Fruit fly (Drosophila melanogaster) whole organism, adult: ENCODE data around the gene CG7497.
A peak's percentile ranks its signal among the peaks of the same experiment; 100 is the strongest.

Source experiments
- CG11617 ChIP-seq: fragments of 200-800 bp; sonication (Bioruptor generic); optimal IDR thresholded peaks from 2 replicates; lab custom pipeline; 2017; ENCODE audit warnings: mild to moderate bottlenecking, missing biosample characterization, missing genetic modification reagents, missing genetic modification characterization
- CG12768 ChIP-seq: fragments of 200-800 bp; sonication (Bioruptor generic); optimal IDR thresholded peaks from 2 replicates; lab custom pipeline; 2017; ENCODE audit warnings: missing biosample characterization, missing genetic modification characterization, mild to moderate bottlenecking, moderate library complexity, missing genetic modification reagents
- CG14711 ChIP-seq: fragments of 200-800 bp; sonication (Bioruptor generic); optimal IDR thresholded peaks from 2 replicates; lab custom pipeline; 2018; ENCODE audit warnings: missing biosample characterization, mild to moderate bottlenecking, missing genetic modification characterization, moderate library complexity
- CG1620 ChIP-seq: fragments of 200-800 bp; sonication (Bioruptor generic); optimal IDR thresholded peaks from 2 replicates; lab custom pipeline; 2016; ENCODE audit warnings: missing biosample characterization, missing genetic modification characterization
- CG33017 ChIP-seq: fragments of 200-800 bp; sonication (Bioruptor generic); optimal IDR thresholded peaks from 2 replicates; lab custom pipeline; 2018; ENCODE audit warnings: missing biosample characterization, mild to moderate bottlenecking, missing genetic modification characterization, moderate library complexity
- CG5204 ChIP-seq: fragments of 200-800 bp; sonication (Bioruptor generic); optimal IDR thresholded peaks from 2 replicates; lab custom pipeline; 2016; ENCODE audit warnings: missing biosample characterization, missing genetic modification characterization
- CG7045 ChIP-seq: fragments of 200-800 bp; sonication (Bioruptor generic); optimal IDR thresholded peaks from 2 replicates; lab custom pipeline; 2017; ENCODE audit warnings: missing biosample characterization, mild to moderate bottlenecking, missing genetic modification characterization
- CG7101 ChIP-seq: fragments of 200-800 bp; sonication (Bioruptor generic); optimal IDR thresholded peaks from 2 replicates; lab custom pipeline; 2018; ENCODE audit warnings: missing biosample characterization, mild to moderate bottlenecking, missing genetic modification characterization, moderate library complexity
- Clk ChIP-seq: fragments of 200-800 bp; sonication (Bioruptor generic); optimal IDR thresholded peaks from 2 replicates; lab custom pipeline; 2017; ENCODE audit warnings: missing biosample characterization, missing genetic modification characterization
- Crg-1 ChIP-seq: fragments of 200-800 bp; sonication (Bioruptor generic); optimal IDR thresholded peaks from 2 replicates; lab custom pipeline; 2016; ENCODE audit warnings: missing biosample characterization, missing genetic modification characterization
- Hr96 ChIP-seq: fragments of 200-800 bp; sonication (Bioruptor generic); optimal IDR thresholded peaks from 2 replicates; lab custom pipeline; 2016; ENCODE audit warnings: missing biosample characterization, missing genetic modification characterization
- Mnt ChIP-seq: fragments of 200-800 bp; sonication (Bioruptor generic); optimal IDR thresholded peaks from 2 replicates; lab custom pipeline; 2016; ENCODE audit warnings: missing biosample characterization, mild to moderate bottlenecking, missing genetic modification characterization
- bab1 ChIP-seq: fragments of 200-800 bp; sonication (Bioruptor generic); optimal IDR thresholded peaks from 3 replicates; lab custom pipeline; 2019; ENCODE audit warnings: missing biosample characterization, mild to moderate bottlenecking, missing genetic modification characterization, moderate library complexity
- cic ChIP-seq: fragments of 200-800 bp; sonication (Bioruptor generic); optimal IDR thresholded peaks from 2 replicates; lab custom pipeline; 2017; ENCODE audit warnings: missing biosample characterization, mild to moderate bottlenecking, missing genetic modification characterization, moderate library complexity
- cnc ChIP-seq, 2 experiments: fragments of >200 bp; optimal IDR thresholded peaks; 2 replicates each; lab custom pipeline; 2017
- kay ChIP-seq: fragments of 200-800 bp; sonication (Bioruptor generic); peaks from one replicate; lab custom pipeline; 2016; ENCODE audit warnings: missing biosample characterization, missing genetic modification characterization, borderline replicate concordance
- ovo ChIP-seq: fragments of 200-800 bp; sonication (Bioruptor generic); optimal IDR thresholded peaks from 2 replicates; lab custom pipeline; 2016; ENCODE audit warnings: missing biosample characterization, missing genetic modification characterization
- pad ChIP-seq: fragments of 200-800 bp; sonication (Bioruptor generic); optimal IDR thresholded peaks from 3 replicates; lab custom pipeline; 2017; ENCODE audit warnings: missing biosample characterization, missing genetic modification characterization, mild to moderate bottlenecking, moderate library complexity, missing genetic modification reagents
- tj ChIP-seq: fragments of 200-800 bp; sonication (Bioruptor generic); optimal IDR thresholded peaks from 3 replicates; lab custom pipeline; 2017; ENCODE audit warnings: missing biosample characterization, mild to moderate bottlenecking, missing genetic modification characterization, moderate library complexity
- toe ChIP-seq: fragments of 200-800 bp; sonication (Bioruptor generic); optimal IDR thresholded peaks from 2 replicates; lab custom pipeline; 2016; ENCODE audit warnings: missing biosample characterization, missing genetic modification characterization

CG7497 gene

DNA sequence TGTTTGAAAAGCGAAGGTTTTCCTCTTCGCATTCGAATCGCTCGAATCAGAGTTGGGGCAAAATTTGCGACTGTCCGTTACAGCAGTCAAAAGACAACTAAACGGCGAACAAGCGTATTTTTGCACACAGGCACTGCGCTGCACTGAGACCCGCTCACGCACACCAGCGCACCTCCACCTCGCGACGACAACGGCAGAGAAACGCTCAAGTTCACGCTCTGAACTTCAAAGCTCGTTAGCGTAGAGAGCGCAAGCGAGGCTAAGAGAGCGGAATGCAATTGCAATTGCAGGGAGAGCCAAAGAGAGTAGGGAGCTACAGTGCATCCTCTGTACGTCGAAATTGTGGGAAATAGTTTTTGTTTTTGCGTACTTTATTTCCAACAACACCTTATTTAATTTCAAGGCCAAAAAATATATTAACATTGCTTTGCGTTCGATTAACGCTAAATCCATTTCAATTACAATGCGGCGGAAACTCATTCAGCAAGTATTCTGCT, 14.0 kb upstream of the CG7497 start, which contains the start of gene Eip74EF:
TSS of gene Eip74EF (minus strand) at position 117 of the 497 bp plus-strand sequence.
- TF ChIP-seq Mnt (GFP tag; lab: Kevin White, UChicago) (peak; percentile 68), kay (GFP tag; lab: Kevin White, UChicago) (no peak), bab1 (peak; percentile 75), CG7045 (GFP tag; lab: Kevin White, UChicago) (peak; percentile 63), CG7101 (tag; lab: Kevin White, UChicago) (peak; percentile 58), CG1620 (no peak), Clk (no peak), ovo (GFP tag; lab: Kevin White, UChicago) (peak; percentile 69), toe (peak; percentile 42), tj (GFP tag; lab: Kevin White, UChicago) (peak; percentile 81), CG33017 (tag; lab: Kevin White, UChicago) (peak; percentile 78), CG14711 (peak; percentile 46), cic (GFP tag; lab: Kevin White, UChicago) (peak; percentile 65), CG11617 (GFP tag; lab: Kevin White, UChicago) (peak; percentile 61), Crg-1 (GFP tag; lab: Kevin White, UChicago) (peak; percentile 21), cnc (optimal IDR thresholded peaks at IDR 0.05; lab: Kevin White, UChicago) (no peak), CG12768 (GFP tag; lab: Kevin White, UChicago) (peak; percentile 80), pad (GFP tag; lab: Kevin White, UChicago) (peak; percentile 40), Hr96 (GFP tag; lab: Kevin White, UChicago) (peak; percentile 58), CG5204 (GFP tag; lab: Kevin White, UChicago) (no peak)

- peak; percentile 67 for TF ChIP-seq cic (GFP tag; lab: Kevin White, UChicago)
- peak; percentile 52 for TF ChIP-seq CG1620
- peak; percentile 75 for TF ChIP-seq pad (GFP tag; lab: Kevin White, UChicago)
- TF ChIP-seq CG14711: peak; percentile 73
- TF ChIP-seq CG33017 (tag; lab: Kevin White, UChicago): peak; percentile 65
- no peak for TF ChIP-seq toe
- peak; percentile 99 for TF ChIP-seq kay (GFP tag; lab: Kevin White, UChicago)
- TF ChIP-seq bab1: peak; percentile 81
- peak; percentile 51 for TF ChIP-seq ovo (GFP tag; lab: Kevin White, UChicago)
- peak; percentile 61 for TF ChIP-seq Crg-1 (GFP tag; lab: Kevin White, UChicago)
- TF ChIP-seq Hr96 (GFP tag; lab: Kevin White, UChicago): peak; percentile 70
- TF ChIP-seq Clk: peak; percentile 64
- TF ChIP-seq CG11617 (GFP tag; lab: Kevin White, UChicago): peak; percentile 80
- peak; percentile 79 for TF ChIP-seq CG12768 (GFP tag; lab: Kevin White, UChicago)
- peak; percentile 63 for TF ChIP-seq Mnt (GFP tag; lab: Kevin White, UChicago)
- peak; percentile 47 for TF ChIP-seq tj (GFP tag; lab: Kevin White, UChicago)
- TF ChIP-seq cnc (optimal IDR thresholded peaks at IDR 0.05; lab: Kevin White, UChicago): no peak
- TF ChIP-seq CG7101 (tag; lab: Kevin White, UChicago): peak; percentile 74
- no peak for TF ChIP-seq CG5204 (GFP tag; lab: Kevin White, UChicago)
- peak; percentile 49 for TF ChIP-seq CG7045 (GFP tag; lab: Kevin White, UChicago)
These were observed 11.8 kb upstream of the CG7497 start, which contains the start of the genes Vps60 and anchor for dm6 chr3L:17621451-17621946. Gene Vps60 (minus strand): TSS chr3L:17621625. Gene anchor (plus strand): TSS chr3L:17621824.

DNA sequence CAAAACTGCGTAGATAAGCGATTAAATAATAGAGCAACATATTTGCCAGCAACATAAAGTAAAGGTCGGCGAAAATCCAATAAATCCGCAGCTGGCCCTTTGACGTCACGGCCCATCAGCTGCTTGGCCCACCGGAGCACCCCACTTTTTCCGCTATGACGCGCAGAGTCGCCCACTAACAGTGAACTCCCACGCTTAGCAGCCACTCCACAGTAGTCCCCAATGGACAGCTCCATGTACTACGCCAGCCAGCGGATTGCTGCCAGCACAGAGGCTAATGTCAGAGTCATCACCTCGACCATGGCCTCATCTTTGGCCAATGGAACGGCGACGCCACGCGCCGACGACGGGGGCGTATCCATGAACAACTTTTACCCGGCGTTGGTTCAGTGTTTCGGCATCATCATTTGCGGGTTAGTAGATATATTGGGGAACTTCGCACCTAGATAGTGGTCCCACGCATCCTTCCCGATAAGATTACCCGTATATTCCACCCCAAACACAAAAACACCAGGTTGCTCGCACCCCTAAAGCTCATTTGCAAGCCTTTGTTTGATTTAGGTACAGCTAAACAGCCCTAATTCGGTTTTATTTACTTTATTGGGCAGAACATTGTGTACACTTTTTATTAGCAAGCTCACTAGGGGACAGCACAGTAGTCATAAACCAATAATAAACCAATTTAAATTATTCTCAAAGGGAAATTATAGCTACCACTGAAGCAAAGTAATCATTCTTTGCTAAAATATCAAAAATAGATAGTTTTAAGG, 11.0 kb upstream of the CG7497 start:
- TF ChIP-seq Crg-1 (GFP tag; lab: Kevin White, UChicago) (no peak), CG33017 (tag; lab: Kevin White, UChicago) (peak; percentile 9), bab1 (no peak), CG7101 (tag; lab: Kevin White, UChicago) (no peak), cic (GFP tag; lab: Kevin White, UChicago) (peak; percentile 65), pad (GFP tag; lab: Kevin White, UChicago) (no peak)

DNA sequence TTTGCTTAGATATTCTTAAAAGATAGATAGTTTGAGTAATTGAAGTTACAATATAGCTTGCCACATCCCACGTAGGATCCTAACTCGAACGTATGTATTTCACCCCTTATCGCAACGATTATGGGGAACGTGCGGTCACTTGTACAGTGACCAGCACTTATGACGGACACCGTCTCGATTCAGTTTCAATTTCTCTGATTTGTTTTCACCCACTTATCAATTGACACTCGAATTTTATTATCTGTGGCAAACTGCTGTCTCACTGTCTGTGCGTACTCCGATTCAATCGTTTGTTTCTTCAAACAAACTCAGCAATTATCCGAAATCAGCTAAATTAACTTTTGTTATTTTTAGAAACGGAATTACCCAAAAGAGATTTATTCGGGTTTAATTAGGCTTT, 10.3 kb upstream of the CG7497 start:
- no peak for TF ChIP-seq CG33017 (tag; lab: Kevin White, UChicago)
- TF ChIP-seq cic (GFP tag; lab: Kevin White, UChicago): no peak
- TF ChIP-seq ovo (GFP tag; lab: Kevin White, UChicago): no peak
- TF ChIP-seq Hr96 (GFP tag; lab: Kevin White, UChicago): no peak
- no peak for TF ChIP-seq CG12768 (GFP tag; lab: Kevin White, UChicago)
- no peak for TF ChIP-seq Clk
- TF ChIP-seq CG5204 (GFP tag; lab: Kevin White, UChicago): no peak
- TF ChIP-seq cnc (optimal IDR thresholded peaks at IDR 0.05; lab: Kevin White, UChicago): peak; percentile 12 to 72
- no peak for TF ChIP-seq tj (GFP tag; lab: Kevin White, UChicago)

DNA sequence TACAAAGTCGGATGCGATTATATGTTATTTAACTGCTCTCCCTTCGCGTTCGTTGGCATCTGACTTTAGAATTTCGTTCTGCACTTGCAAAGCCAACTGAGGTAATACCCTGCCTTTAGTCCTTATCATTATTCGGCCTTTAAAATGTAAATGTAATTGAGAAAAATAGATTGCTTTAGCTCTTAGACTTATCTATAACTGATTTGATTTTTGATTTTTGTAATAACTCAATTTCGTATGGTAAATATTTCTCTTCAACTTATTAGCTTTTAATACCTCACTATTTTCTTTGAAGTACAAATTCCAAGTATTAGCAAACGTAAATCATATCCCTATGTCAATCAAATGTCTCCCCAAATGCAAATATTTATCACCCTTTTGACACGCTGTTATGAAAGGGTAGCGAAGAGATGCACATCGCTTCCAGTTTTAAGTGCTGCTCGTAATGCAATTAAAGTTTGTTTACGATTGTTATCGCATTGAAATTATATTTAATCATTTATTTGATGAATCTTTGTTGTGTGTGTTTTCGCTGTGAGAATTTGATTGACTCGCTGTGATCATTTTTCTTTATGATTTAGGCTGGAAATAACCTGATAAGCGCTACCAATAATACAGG, 8.9 kb upstream of the CG7497 start:
- no peak for TF ChIP-seq pad (GFP tag; lab: Kevin White, UChicago)
- TF ChIP-seq Clk: no peak
- peak; percentile 7 for TF ChIP-seq CG7045 (GFP tag; lab: Kevin White, UChicago)
- TF ChIP-seq CG11617 (GFP tag; lab: Kevin White, UChicago): peak; percentile 1
- no peak for TF ChIP-seq tj (GFP tag; lab: Kevin White, UChicago)
- TF ChIP-seq CG12768 (GFP tag; lab: Kevin White, UChicago): peak; percentile 10
- TF ChIP-seq kay (GFP tag; lab: Kevin White, UChicago): peak; percentile 57
